Worm (Caenorhabditis elegans): ENCODE data around the gene EGAP4.1.
A peak's percentile ranks its signal among the peaks of the same experiment; 100 is the strongest.

DNA sequence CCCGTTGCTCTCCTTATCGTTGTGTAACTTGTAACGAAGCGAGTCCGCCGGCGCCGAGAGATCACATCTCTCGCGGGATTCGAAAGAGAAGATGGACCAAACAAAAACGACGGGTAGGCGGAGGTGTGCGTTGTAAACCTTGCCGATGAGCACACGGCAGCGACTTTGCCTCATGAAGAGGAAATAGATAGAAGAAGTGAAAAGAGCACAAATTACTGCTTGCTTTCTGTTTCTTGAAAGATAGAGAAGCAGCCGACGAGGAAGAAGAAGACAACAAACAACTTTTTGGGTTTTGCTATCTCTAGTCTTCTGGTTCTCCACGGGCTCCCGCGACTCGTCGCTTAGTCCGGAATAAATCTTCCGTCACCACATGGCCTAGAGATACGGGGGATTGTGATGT is 3.4 kb downstream of the EGAP4.1 start:
- no peak for TF ChIP-seq sox-4 (tag; optimal IDR thresholded peaks at IDR 0.05)
- TF ChIP-seq pha-4 (tag; optimal IDR thresholded peaks at IDR 0.05): no peak
- no peak for TF ChIP-seq C08G9.2 (tag; optimal IDR thresholded peaks at IDR 0.05)
- TF ChIP-seq lin-11 (tag; optimal IDR thresholded peaks at IDR 0.05): no peak
- no peak for TF ChIP-seq dmd-4 (tag; optimal IDR thresholded peaks at IDR 0.05; ENCODE audit: borderline replicate concordance)
- TF ChIP-seq tbx-2 (tag; optimal IDR thresholded peaks at IDR 0.05): peak; percentile 43
- TF ChIP-seq elt-2 (tag; optimal IDR thresholded peaks at IDR 0.05): no peak
- no peak for TF ChIP-seq ets-4 (tag; optimal IDR thresholded peaks at IDR 0.05)
- TF ChIP-seq odd-2 (tag; optimal IDR thresholded peaks at IDR 0.05): no peak

Measured in whole organism, late embryonic.